Worm (Caenorhabditis elegans) whole organism, midembryonic: ENCODE data around the gene C30E1.4.
A peak's percentile ranks its signal among the peaks of the same experiment; 100 is the strongest.

Experiments
- med-1 ChIP-seq: sonication (generic microtip); optimal IDR thresholded peaks from 2 replicates; lab custom pipeline; 2017; ENCODE audit warnings: missing genetic modification characterization, mild to moderate bottlenecking, missing compliant biosample characterization, antibody characterized with exemption, missing genetic modification reagents; ENCODE audit not compliant: insufficient read depth
- tab-1 ChIP-seq: fragments of 200-800 bp; sonication (Bioruptor generic); IDR thresholded peaks from 2 replicates; pipeline ENCODE4 v1.3.6; 2022; ENCODE audit warnings: missing genetic modification characterization, missing compliant biosample characterization
- ztf-23 ChIP-seq: fragments of 200-800 bp; sonication (Bioruptor generic); IDR thresholded peaks from 2 replicates; pipeline ENCODE4 v1.3.6; 2022; ENCODE audit warnings: missing genetic modification reagents, missing genetic modification characterization, missing compliant biosample characterization

ce11 chrX:16929560-16930332 lies 6.0 kb downstream of the C30E1.4 start:
- TF ChIP-seq ztf-23 (GFP tag; lab: Robert Waterston, UW) (peak; percentile 66), med-1 (GFP tag; lab: Kevin White, UChicago) (no peak), tab-1 (GFP tag; lab: Robert Waterston, UW) (peak; percentile 76)
